Worm (Caenorhabditis elegans) whole organism, late embryonic: ENCODE results near the gene ced-9.

Experiments used
- C08G9.2 ChIP-seq: sonication (generic microtip); optimal IDR thresholded peaks from 2 replicates; lab custom pipeline; 2016; ENCODE audit warnings: mild to moderate bottlenecking, missing genetic modification characterization, moderate library complexity, missing compliant biosample characterization
- T23F11.4 ChIP-seq: fragments of 200-800 bp; sonication (Bioruptor generic); optimal IDR thresholded peaks from 2 replicates; lab custom pipeline; 2018; ENCODE audit warnings: mild to moderate bottlenecking, missing genetic modification characterization, missing compliant biosample characterization
- Y22D7AL.16 ChIP-seq: sonication (generic microtip); optimal IDR thresholded peaks from 2 replicates; lab custom pipeline; 2016; ENCODE audit warnings: missing genetic modification characterization, missing compliant biosample characterization
- ama-1 ChIP-seq: fragments of 150-350 bp; optimal IDR thresholded peaks from 2 replicates; lab custom pipeline; 2014
- ceh-18 ChIP-seq: sonication (generic microtip); optimal IDR thresholded peaks from 2 replicates; lab custom pipeline; 2016; ENCODE audit warnings: missing genetic modification characterization, missing compliant biosample characterization
- ceh-2 ChIP-seq: sonication (generic microtip); optimal IDR thresholded peaks from 2 replicates; lab custom pipeline; 2016; ENCODE audit warnings: missing genotype, missing genetic modification characterization, missing compliant biosample characterization
- ceh-30 ChIP-seq: fragments of 150-350 bp; optimal IDR thresholded peaks from 2 replicates; lab custom pipeline; 2014; ENCODE audit warnings: missing biosample characterization, missing genetic modification characterization
- ceh-34 ChIP-seq: sonication (generic microtip); optimal IDR thresholded peaks from 2 replicates; lab custom pipeline; 2016; ENCODE audit warnings: mild to moderate bottlenecking, missing genetic modification characterization, missing compliant biosample characterization
- dve-1 ChIP-seq: sonication (generic microtip); optimal IDR thresholded peaks from 2 replicates; lab custom pipeline; 2017; ENCODE audit warnings: antibody characterized with exemption, mild to moderate bottlenecking, missing genetic modification characterization, missing compliant biosample characterization
- elt-2 ChIP-seq: sonication (generic microtip); optimal IDR thresholded peaks from 2 replicates; lab custom pipeline; 2016; ENCODE audit warnings: missing genetic modification reagents, missing genetic modification characterization, missing compliant biosample characterization
- ets-4 ChIP-seq: sonication (generic microtip); optimal IDR thresholded peaks from 2 replicates; lab custom pipeline; 2016; ENCODE audit warnings: missing genetic modification characterization, missing compliant biosample characterization
- eyg-1 ChIP-seq: sonication (generic microtip); optimal IDR thresholded peaks from 2 replicates; lab custom pipeline; 2016; ENCODE audit warnings: missing genotype, missing genetic modification characterization, missing compliant biosample characterization
- fkh-10 ChIP-seq: fragments of 150-350 bp; optimal IDR thresholded peaks from 2 replicates; lab custom pipeline; 2014; ENCODE audit warnings: missing biosample characterization, missing genetic modification reagents, missing genetic modification characterization
- hlh-15 ChIP-seq: sonication (generic microtip); optimal IDR thresholded peaks from 2 replicates; lab custom pipeline; 2016; ENCODE audit warnings: missing genetic modification characterization, missing compliant biosample characterization
- hlh-30 ChIP-seq: sonication (generic microtip); optimal IDR thresholded peaks from 2 replicates; lab custom pipeline; 2017; ENCODE audit warnings: antibody characterized with exemption, missing genetic modification characterization, missing compliant biosample characterization; ENCODE audit not compliant: insufficient read depth
- hlh-6 ChIP-seq: sonication (generic microtip); optimal IDR thresholded peaks from 2 replicates; lab custom pipeline; 2016; ENCODE audit warnings: missing genotype, missing genetic modification characterization, missing compliant biosample characterization
- lim-6 ChIP-seq: sonication (generic microtip); optimal IDR thresholded peaks from 2 replicates; lab custom pipeline; 2016; ENCODE audit warnings: missing genetic modification characterization, missing compliant biosample characterization
- madf-2 ChIP-seq: sonication (generic microtip); optimal IDR thresholded peaks from 2 replicates; lab custom pipeline; 2017; ENCODE audit warnings: missing genetic modification characterization, missing compliant biosample characterization
- nfya-1 ChIP-seq: sonication (generic microtip); optimal IDR thresholded peaks from 2 replicates; lab custom pipeline; 2017; ENCODE audit warnings: missing genetic modification characterization, mild to moderate bottlenecking, missing compliant biosample characterization, antibody characterized with exemption, moderate library complexity
- npax-4 ChIP-seq: sonication (generic microtip); optimal IDR thresholded peaks from 2 replicates; lab custom pipeline; 2016; ENCODE audit warnings: missing genetic modification characterization, missing compliant biosample characterization
- odd-2 ChIP-seq: sonication (generic microtip); optimal IDR thresholded peaks from 2 replicates; lab custom pipeline; 2017; ENCODE audit warnings: antibody characterized with exemption, mild to moderate bottlenecking, missing genetic modification characterization, missing compliant biosample characterization
- pag-3 ChIP-seq: sonication (generic microtip); optimal IDR thresholded peaks from 2 replicates; lab custom pipeline; 2016; ENCODE audit warnings: missing compliant biosample characterization, missing genetic modification characterization, borderline replicate concordance
- pat-9 ChIP-seq: fragments of 200-800 bp; sonication (Bioruptor generic); optimal IDR thresholded peaks from 2 replicates; lab custom pipeline; 2018; ENCODE audit warnings: mild to moderate bottlenecking, missing genetic modification characterization, moderate library complexity, missing compliant biosample characterization
- pax-1 ChIP-seq: fragments of 150-350 bp; optimal IDR thresholded peaks from 2 replicates; lab custom pipeline; 2014; ENCODE audit warnings: missing biosample characterization, missing genetic modification characterization
- pha-2 ChIP-seq: sonication (generic microtip); optimal IDR thresholded peaks from 2 replicates; lab custom pipeline; 2017; ENCODE audit warnings: mild to moderate bottlenecking, missing genetic modification characterization, missing compliant biosample characterization
- pha-4 ChIP-seq: fragments of 150-350 bp; optimal IDR thresholded peaks from 2 replicates; lab custom pipeline; 2018; ENCODE audit warnings: missing biosample characterization, missing genetic modification reagents, missing genetic modification characterization
- pqm-1 ChIP-seq: sonication (generic microtip); optimal IDR thresholded peaks from 2 replicates; lab custom pipeline; 2016; ENCODE audit warnings: missing genetic modification characterization, missing compliant biosample characterization
- pros-1 ChIP-seq: fragments of 150-350 bp; optimal IDR thresholded peaks from 2 replicates; lab custom pipeline; 2014; ENCODE audit warnings: missing biosample characterization, missing genetic modification reagents, missing genetic modification characterization
- ref-2 ChIP-seq: sonication (generic microtip); optimal IDR thresholded peaks from 2 replicates; lab custom pipeline; 2016; ENCODE audit warnings: missing genetic modification characterization, missing compliant biosample characterization
- rnt-1 ChIP-seq: sonication (generic microtip); optimal IDR thresholded peaks from 2 replicates; lab custom pipeline; 2016; ENCODE audit warnings: missing genetic modification characterization, missing compliant biosample characterization
- tbx-7 ChIP-seq: sonication (generic microtip); optimal IDR thresholded peaks from 2 replicates; lab custom pipeline; 2016; ENCODE audit warnings: missing genotype, missing genetic modification characterization, missing compliant biosample characterization
- unc-3 ChIP-seq, 2 experiments: fragments of 200-800 bp in 1 of 2; sonication (Bioruptor generic) in 1 of 2; sonication (generic microtip) in 1 of 2; conservative IDR thresholded peaks in 1 of 2; optimal IDR thresholded peaks in 1 of 2; 2 replicates each; pipeline versions ENCODE4 v1.3.6 to Lab custom; 2016 to 2022; ENCODE audit warnings: missing compliant biosample characterization in 2 of 2, missing genetic modification characterization in 2 of 2, missing genetic modification reagents in 1 of 2
- unc-42 ChIP-seq: sonication (generic microtip); optimal IDR thresholded peaks from 2 replicates; lab custom pipeline; 2016; ENCODE audit warnings: missing genotype, missing genetic modification characterization, missing compliant biosample characterization
- unc-55 ChIP-seq: sonication (generic microtip); optimal IDR thresholded peaks from 2 replicates; lab custom pipeline; 2017; ENCODE audit warnings: missing biosample characterization, missing genetic modification reagents, missing genetic modification characterization
- unc-86 ChIP-seq: sonication (generic microtip); optimal IDR thresholded peaks from 2 replicates; lab custom pipeline; 2016; ENCODE audit warnings: missing genetic modification characterization, missing compliant biosample characterization
- ztf-16 ChIP-seq: sonication (generic microtip); optimal IDR thresholded peaks from 2 replicates; lab custom pipeline; 2017; ENCODE audit warnings: missing genetic modification characterization, missing compliant biosample characterization

ced-9 gene

DNA sequence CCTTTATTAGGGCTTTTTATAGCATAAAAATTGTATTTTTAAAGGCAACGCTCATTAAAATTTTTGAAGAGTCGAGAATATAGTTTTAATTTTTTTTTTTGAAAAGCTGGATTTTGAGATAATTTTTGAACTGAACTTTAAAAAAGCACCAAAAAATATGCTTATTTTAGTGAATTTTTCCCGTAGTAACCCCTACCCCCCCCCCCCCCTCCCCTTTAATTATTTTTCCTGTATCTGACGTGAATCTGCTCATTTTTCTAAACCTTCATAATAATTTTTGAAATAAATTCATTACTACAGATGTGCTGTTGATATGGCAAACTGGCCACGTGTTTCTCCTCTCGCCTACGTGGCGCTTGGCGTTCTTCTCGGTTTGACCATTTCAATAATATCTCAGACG lies 46.5 kb downstream of the ced-9 start, which contains the start of gene C38H2.2:
TSS of gene C38H2.2 (plus strand) at position 301 of the 400 bp plus-strand sequence.
- no peak for TF ChIP-seq hlh-15 (tag; lab: Kevin White, UChicago)
- no peak for TF ChIP-seq unc-55 (GFP tag; lab: Kevin White, UChicago)
- TF ChIP-seq unc-42, result no peak
- TF ChIP-seq ceh-30 (tag; lab: Kevin White, UChicago), result no peak

DNA sequence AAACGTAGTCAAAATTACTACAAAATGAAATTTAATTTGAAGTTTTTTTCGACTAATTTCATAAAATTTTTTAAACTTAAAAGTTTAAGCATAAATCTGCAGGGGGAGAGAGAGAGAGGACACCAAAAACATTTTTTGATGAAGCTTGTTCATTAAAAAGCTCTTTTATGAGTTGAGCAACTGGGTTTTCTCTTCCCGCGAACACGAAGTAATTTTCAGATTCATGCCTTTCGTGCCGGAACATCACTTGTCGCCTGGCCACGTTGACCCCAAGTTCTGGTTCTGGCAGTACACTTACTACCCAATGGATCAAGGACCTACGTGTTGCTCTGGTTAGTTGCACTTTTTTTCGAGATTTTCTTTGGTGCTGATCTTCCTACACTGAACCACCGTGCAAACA lies 48.8 kb downstream of the ced-9 start:
- no peak for TF ChIP-seq hlh-6 (tag; lab: Kevin White, UChicago)
- no peak for TF ChIP-seq npax-4 (tag; lab: Kevin White, UChicago)
- TF ChIP-seq dve-1 (tag; lab: Kevin White, UChicago), result no peak
- TF ChIP-seq pqm-1 (tag; lab: Kevin White, UChicago), result no peak
- TF ChIP-seq rnt-1 (tag; lab: Kevin White, UChicago), result no peak
- TF ChIP-seq Y22D7AL.16, result no peak
- TF ChIP-seq ceh-34 (tag; lab: Kevin White, UChicago), result no peak
- TF ChIP-seq unc-3 (GFP tag; conservative IDR thresholded peaks at IDR 0.05; lab: Robert Waterston, UW), result no peak
- no peak for TF ChIP-seq unc-3 (tag; optimal IDR thresholded peaks at IDR 0.05; lab: Kevin White, UChicago)
- no peak for TF ChIP-seq elt-2
- TF ChIP-seq pax-1, result no peak
- no peak for TF ChIP-seq unc-55 (GFP tag; lab: Kevin White, UChicago)
- no peak for TF ChIP-seq ceh-18 (tag; lab: Kevin White, UChicago)
- no peak for TF ChIP-seq ref-2 (tag; lab: Kevin White, UChicago)
- no peak for TF ChIP-seq ceh-2
- TF ChIP-seq pat-9, result no peak
- TF ChIP-seq hlh-30 (tag; lab: Kevin White, UChicago), result no peak
- TF ChIP-seq T23F11.4 (GFP tag; lab: Kevin White, UChicago), result no peak

- TF ChIP-seq lim-6 (tag; lab: Kevin White, UChicago) (no peak), ztf-16 (tag; lab: Kevin White, UChicago) (no peak), odd-2 (tag; lab: Kevin White, UChicago) (no peak), madf-2 (tag; lab: Kevin White, UChicago) (no peak), pha-4 (no peak), pha-2 (tag; lab: Kevin White, UChicago) (no peak), tbx-7 (tag; lab: Kevin White, UChicago) (no peak), hlh-30 (tag; lab: Kevin White, UChicago) (no peak), unc-86 (tag; lab: Kevin White, UChicago) (no peak), eyg-1 (no peak), nfya-1 (no peak), fkh-10 (no peak), pag-3 (tag; lab: Kevin White, UChicago) (no peak), ets-4 (tag; lab: Kevin White, UChicago) (no peak), ref-2 (tag; lab: Kevin White, UChicago) (no peak), ceh-2 (no peak), ama-1 (lab: Kevin White, UChicago) (no peak), pros-1 (tag; lab: Kevin White, UChicago) (no peak), C08G9.2 (no peak), pax-1 (no peak)
Observed at ce11 chrIII:10386476-10386875, 51.5 kb downstream of the ced-9 start, which contains the start of gene C38H2.3. TSS of gene C38H2.3 (minus strand) at chrIII:10386576.
